Fruit fly (Drosophila melanogaster): ENCODE data around the gene corto.

Gene corto

dm6 chr3R:5042958-5043712 lies 43.7 kb downstream of the corto start:
- TF ChIP-seq noc (tag; optimal IDR thresholded peaks at IDR 0.05), result peak; percentile 75

- no peak for TF ChIP-seq noc (tag; optimal IDR thresholded peaks at IDR 0.05)
Measured at dm6 chr3R:5042057-5042937, 44.6 kb downstream of the corto start.

DNA sequence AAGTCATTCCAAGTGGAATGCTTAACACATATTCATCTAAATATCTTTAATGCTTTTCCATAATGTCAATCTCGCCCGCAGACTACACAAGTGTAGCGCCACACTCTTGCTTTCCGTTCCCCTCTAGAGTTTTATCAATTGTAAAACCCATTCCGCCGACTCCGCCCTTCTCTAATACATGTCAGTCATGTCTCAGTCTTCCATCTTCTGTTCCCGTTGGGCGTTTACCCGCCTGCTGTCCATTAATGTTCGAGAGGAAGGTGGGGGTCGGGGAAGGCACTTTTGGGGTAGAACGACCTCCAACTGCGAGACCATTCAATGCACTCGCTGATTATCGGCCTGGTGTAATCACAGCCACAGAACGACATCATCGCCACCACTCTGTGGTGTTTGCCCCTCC lies 45.5 kb downstream of the corto start:
- TF ChIP-seq noc (tag; optimal IDR thresholded peaks at IDR 0.05), result no peak

DNA sequence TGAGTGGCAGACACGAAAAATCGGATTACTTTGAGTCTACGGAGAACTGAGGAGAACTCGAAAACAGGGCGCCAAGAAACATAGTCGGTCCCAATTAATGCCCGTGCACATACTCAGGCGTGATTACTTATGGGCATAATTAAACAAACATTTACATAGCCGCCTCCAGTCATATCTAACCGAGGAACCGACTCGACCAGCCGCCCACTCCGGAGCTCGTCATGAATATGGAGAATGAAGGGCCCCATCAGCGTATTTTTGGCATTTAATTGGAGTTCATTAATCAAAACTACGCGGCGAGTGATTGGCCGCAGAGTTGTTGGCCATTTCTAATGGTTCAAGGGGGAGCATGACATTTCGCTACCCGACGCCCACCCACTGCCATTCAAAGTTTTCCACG lies 46.6 kb downstream of the corto start:
- TF ChIP-seq noc (tag; optimal IDR thresholded peaks at IDR 0.05), result no peak

dm6 chr3R:5038652-5039458 lies 48.0 kb downstream of the corto start:
- TF ChIP-seq noc (tag; optimal IDR thresholded peaks at IDR 0.05), result no peak

- no peak for TF ChIP-seq noc (tag; optimal IDR thresholded peaks at IDR 0.05)
Measured at dm6 chr3R:5037532-5037931, 49.3 kb downstream of the corto start.

- no peak for TF ChIP-seq noc (tag; optimal IDR thresholded peaks at IDR 0.05)
Measured at dm6 chr3R:5035417-5035941, 51.4 kb downstream of the corto start.

dm6 chr3R:5033108-5033722 lies 53.7 kb downstream of the corto start:
- no peak for TF ChIP-seq noc (tag; optimal IDR thresholded peaks at IDR 0.05)

DNA sequence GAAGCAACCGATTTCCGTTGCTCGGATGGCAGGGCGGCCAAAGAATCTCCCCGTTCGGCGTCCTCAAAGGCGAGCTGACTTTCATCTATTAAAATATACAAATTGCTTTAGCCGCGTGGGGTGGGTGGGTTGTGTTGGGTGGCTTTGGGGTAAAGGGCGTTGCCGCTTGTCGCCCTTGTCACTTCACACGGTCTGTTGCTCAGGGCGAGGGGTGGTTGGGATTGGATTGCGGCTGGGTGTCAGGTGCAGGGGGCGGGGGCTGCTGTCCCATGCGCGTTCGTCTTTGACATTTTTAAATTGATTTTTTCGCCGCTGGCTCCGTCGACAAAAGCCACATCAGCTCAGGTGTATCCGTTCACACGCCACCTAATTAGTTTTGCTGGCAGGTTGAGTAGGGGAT lies 54.5 kb downstream of the corto start:
- no peak for TF ChIP-seq noc (tag; optimal IDR thresholded peaks at IDR 0.05)

dm6 chr3R:5031881-5032280 lies 55.0 kb downstream of the corto start:
- TF ChIP-seq noc (tag; optimal IDR thresholded peaks at IDR 0.05), result no peak

DNA sequence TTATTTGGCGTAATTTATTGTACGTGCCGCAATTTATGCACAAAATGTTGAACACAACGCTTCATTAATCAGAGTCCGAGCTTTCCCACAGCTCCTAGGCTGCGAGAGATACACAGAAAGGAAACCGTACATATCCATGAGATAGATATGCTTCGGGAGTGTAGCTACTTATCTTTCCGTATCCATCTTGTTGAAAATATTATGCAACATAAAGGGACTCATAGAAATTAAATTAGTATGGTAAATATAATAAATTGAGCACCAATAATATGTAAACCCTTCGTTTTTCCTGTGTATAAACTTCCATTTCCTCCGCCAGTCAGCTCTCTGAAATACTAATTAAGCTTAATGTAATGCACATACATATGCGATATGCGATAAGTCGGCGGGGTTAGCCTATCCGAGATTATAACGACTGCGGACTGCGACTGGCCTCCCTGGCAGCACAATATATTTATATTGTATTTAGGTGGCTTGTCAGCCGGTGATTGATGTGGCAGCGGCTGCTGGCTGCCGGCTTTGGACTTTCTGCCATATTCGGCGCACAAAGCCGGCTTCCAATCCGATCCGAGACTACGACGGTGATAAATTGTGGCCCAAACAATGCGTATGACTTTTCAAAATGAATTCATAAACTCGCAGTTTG lies 56.0 kb downstream of the corto start:
- TF ChIP-seq noc (tag; optimal IDR thresholded peaks at IDR 0.05), result no peak

DNA sequence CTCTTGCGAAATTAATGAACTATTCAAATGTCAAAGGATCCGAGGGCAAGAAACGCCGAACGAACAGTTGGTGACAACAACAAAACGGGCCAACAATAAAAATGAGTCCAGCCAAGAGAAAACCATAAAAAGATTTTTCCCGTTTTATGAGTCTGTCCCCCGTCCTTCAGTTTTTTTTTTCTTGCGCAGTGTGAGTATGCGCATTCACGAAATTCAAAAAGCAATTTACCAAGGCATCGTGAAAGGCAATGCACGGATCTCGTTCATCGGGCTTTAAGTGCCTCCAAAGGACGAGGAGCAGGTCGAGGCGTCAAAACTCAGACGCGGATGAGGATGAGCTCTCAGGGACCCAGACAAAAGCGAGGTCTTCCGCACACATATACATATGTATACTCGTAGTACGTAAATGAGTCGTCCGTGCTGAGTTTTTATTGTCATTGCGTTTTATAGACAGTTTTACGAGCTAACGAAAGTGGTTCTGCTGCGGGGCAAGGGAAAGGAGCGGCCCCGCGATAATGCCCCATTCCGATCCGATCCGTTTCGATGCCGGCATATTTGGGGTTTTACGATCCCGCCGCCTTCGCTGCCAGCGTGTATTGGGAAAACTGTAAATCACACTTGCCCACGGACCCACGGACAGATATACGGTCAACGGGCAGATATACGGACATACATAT lies 58.7 kb downstream of the corto start:
- TF ChIP-seq noc (tag; optimal IDR thresholded peaks at IDR 0.05), result no peak
